Worm (Caenorhabditis elegans): ENCODE data around the gene arl-1.

The arl-1 gene

ce11 chrII:8603567-8604359 lies 22.0 kb downstream of the arl-1 start, which contains the start of gene suf-1:
Gene suf-1, plus strand, starts transcription at chrII:8603846.
- peak; percentile 11 for TF ChIP-seq lsy-12 (tag; optimal IDR thresholded peaks at IDR 0.05)
- TF ChIP-seq ztf-4 (tag; optimal IDR thresholded peaks at IDR 0.05), result no peak
- peak; percentile 18 for TF ChIP-seq nhr-76 (tag; optimal IDR thresholded peaks at IDR 0.05)
- no peak for TF ChIP-seq nhr-43 (tag; optimal IDR thresholded peaks at IDR 0.05; ENCODE audit: poor library complexity, severe bottlenecking)
- no peak for TF ChIP-seq ztf-11 (tag; optimal IDR thresholded peaks at IDR 0.05)
- TF ChIP-seq zag-1 (tag; optimal IDR thresholded peaks at IDR 0.05), result no peak
- peak; percentile 24 for TF ChIP-seq elt-2 (tag; optimal IDR thresholded peaks at IDR 0.05)
- TF ChIP-seq ama-1 (optimal IDR thresholded peaks at IDR 0.05), result peak; percentile 30
- peak; percentile 22 for TF ChIP-seq ceh-82 (tag; optimal IDR thresholded peaks at IDR 0.05)
- TF ChIP-seq hmg-11 (tag; optimal IDR thresholded peaks at IDR 0.05), result no peak
- no peak for TF ChIP-seq aly-2 (tag; optimal IDR thresholded peaks at IDR 0.05)
- no peak for TF ChIP-seq nhr-25 (tag; optimal IDR thresholded peaks at IDR 0.05)
- no peak for TF ChIP-seq sea-2 (GFP tag; optimal IDR thresholded peaks at IDR 0.05)
- TF ChIP-seq nhr-237 (tag; optimal IDR thresholded peaks at IDR 0.05), result no peak
- TF ChIP-seq fos-1 (tag; optimal IDR thresholded peaks at IDR 0.05), result no peak

- no peak for TF ChIP-seq fkh-2 (tag; optimal IDR thresholded peaks at IDR 0.05)
- TF ChIP-seq R02D3.7 (tag; optimal IDR thresholded peaks at IDR 0.05), result no peak
- no peak for TF ChIP-seq unc-39 (tag; optimal IDR thresholded peaks at IDR 0.05)
- TF ChIP-seq nhr-77 (tag; optimal IDR thresholded peaks at IDR 0.05), result no peak
- TF ChIP-seq egl-5 (tag; optimal IDR thresholded peaks at IDR 0.05), result no peak
- no peak for TF ChIP-seq jun-1 (tag; optimal IDR thresholded peaks at IDR 0.05)
- TF ChIP-seq ztf-4 (tag; optimal IDR thresholded peaks at IDR 0.05), result no peak
- no peak for TF ChIP-seq ceh-16 (tag; optimal IDR thresholded peaks at IDR 0.05)
- no peak for TF ChIP-seq lin-15B (tag; optimal IDR thresholded peaks at IDR 0.05)
- TF ChIP-seq nhr-12 (tag; optimal IDR thresholded peaks at IDR 0.05), result no peak
- no peak for TF ChIP-seq nhr-76 (tag; optimal IDR thresholded peaks at IDR 0.05)
Measured at ce11 chrII:8606549-8606948, 24.7 kb downstream of the arl-1 start, which contains the start of gene F28C6.8. Gene F28C6.8, plus strand, starts transcription at chrII:8606849.

ce11 chrII:8607662-8608061 lies 25.9 kb downstream of the arl-1 start, which contains the start of gene F28C6.10:
Gene F28C6.10, plus strand, starts transcription at chrII:8607962.
- TF ChIP-seq snpc-4 (tag; optimal IDR thresholded peaks at IDR 0.05) (no peak), nhr-77 (tag; optimal IDR thresholded peaks at IDR 0.05) (no peak), mdl-1 (tag; optimal IDR thresholded peaks at IDR 0.05) (no peak)

ce11 chrII:8610085-8610484 lies 28.3 kb downstream of the arl-1 start, which contains the start of gene F28C6.9:
Gene F28C6.9, minus strand, starts transcription at chrII:8610185.
- TF ChIP-seq aly-2 (tag; optimal IDR thresholded peaks at IDR 0.05) (no peak), nhr-237 (tag; optimal IDR thresholded peaks at IDR 0.05) (no peak), ama-1 (optimal IDR thresholded peaks at IDR 0.05) (no peak), ZK546.5 (tag; optimal IDR thresholded peaks at IDR 0.05) (no peak), nhr-28 (tag; optimal IDR thresholded peaks at IDR 0.05) (no peak), lsy-12 (tag; optimal IDR thresholded peaks at IDR 0.05) (no peak), egl-27 (tag; optimal IDR thresholded peaks at IDR 0.05) (no peak), nhr-43 (tag; optimal IDR thresholded peaks at IDR 0.05; ENCODE audit: poor library complexity, severe bottlenecking) (no peak), ceh-28 (tag; optimal IDR thresholded peaks at IDR 0.05) (no peak), skn-1 (tag; optimal IDR thresholded peaks at IDR 0.05) (no peak), daf-12 (tag; optimal IDR thresholded peaks at IDR 0.05) (no peak), nhr-67 (tag; optimal IDR thresholded peaks at IDR 0.05) (no peak), nhr-11 (tag; optimal IDR thresholded peaks at IDR 0.05) (no peak)

DNA sequence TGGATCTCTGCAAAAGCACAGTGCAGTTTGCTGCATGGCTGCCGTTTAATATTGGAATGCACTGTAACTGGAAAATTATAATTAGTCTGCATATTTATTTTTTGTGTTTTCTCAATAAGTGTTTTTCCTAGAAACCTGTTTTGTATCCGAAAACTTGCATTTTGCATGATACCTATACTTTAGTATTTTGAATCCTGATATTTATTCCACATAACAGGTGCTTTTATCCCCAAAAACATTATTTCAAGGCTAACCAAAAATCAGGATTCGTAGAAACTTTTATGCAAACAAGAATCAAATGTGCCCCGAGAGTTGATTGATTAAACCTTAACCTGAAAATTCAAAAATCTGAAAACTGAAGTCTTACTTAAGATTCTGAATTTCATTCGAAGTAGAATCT lies 28.8 kb downstream of the arl-1 start:
- TF ChIP-seq hmg-11 (tag; optimal IDR thresholded peaks at IDR 0.05) (no peak), nhr-237 (tag; optimal IDR thresholded peaks at IDR 0.05) (no peak), ceh-16 (tag; optimal IDR thresholded peaks at IDR 0.05) (no peak), unc-39 (tag; optimal IDR thresholded peaks at IDR 0.05) (no peak), ama-1 (optimal IDR thresholded peaks at IDR 0.05) (no peak), nhr-28 (tag; optimal IDR thresholded peaks at IDR 0.05) (no peak), nhr-12 (tag; optimal IDR thresholded peaks at IDR 0.05) (no peak), fkh-2 (tag; optimal IDR thresholded peaks at IDR 0.05) (no peak), egl-27 (tag; optimal IDR thresholded peaks at IDR 0.05) (no peak), sea-2 (GFP tag; optimal IDR thresholded peaks at IDR 0.05) (no peak), nhr-67 (tag; optimal IDR thresholded peaks at IDR 0.05) (no peak), lsy-12 (tag; optimal IDR thresholded peaks at IDR 0.05) (no peak), skn-1 (tag; optimal IDR thresholded peaks at IDR 0.05) (no peak), ceh-82 (tag; optimal IDR thresholded peaks at IDR 0.05) (no peak), ceh-28 (tag; optimal IDR thresholded peaks at IDR 0.05) (no peak), pha-4 (tag; optimal IDR thresholded peaks at IDR 0.05) (no peak), nhr-23 (tag; optimal IDR thresholded peaks at IDR 0.05) (no peak), fkh-10 (GFP tag; optimal IDR thresholded peaks at IDR 0.05) (no peak)
